Worm (Caenorhabditis elegans): ENCODE data around the gene kgb-2.
"Not testable (repeated sequence)": the region's sequence is repeated elsewhere in the genome, so short reads cannot be mapped to it uniquely, and the experiment has no call there.

kgb-2 gene

ce11 chrIV:3606285-3606834, at the start of gene kgb-2, which contains the start of gene Y37E11B.10:
kgb-2 (plus strand) TSS chrIV:3606784.
Y37E11B.10 (minus strand) TSS chrIV:3606466.
- TF ChIP-seq klf-2 (GFP tag; conservative IDR thresholded peaks at IDR 0.05) (no peak), med-1 (GFP tag; optimal IDR thresholded peaks at IDR 0.05; ENCODE audit: insufficient read depth) (no peak), ref-1 (GFP tag; conservative IDR thresholded peaks at IDR 0.05) (no peak), ztf-29 (GFP tag; IDR thresholded peaks at IDR 0.05) (no peak), flt-1 (GFP tag; IDR thresholded peaks at IDR 0.05) (no peak), T22C8.4 (GFP tag; IDR thresholded peaks at IDR 0.05) (no peak), ztf-23 (GFP tag; IDR thresholded peaks at IDR 0.05) (no peak), cog-1 (tag; optimal IDR thresholded peaks at IDR 0.05) (no peak), tab-1 (GFP tag; IDR thresholded peaks at IDR 0.05) (no peak)

- TF ChIP-seq ref-1 (GFP tag; conservative IDR thresholded peaks at IDR 0.05) (no peak), T22C8.4 (GFP tag; IDR thresholded peaks at IDR 0.05) (no peak), flt-1 (GFP tag; IDR thresholded peaks at IDR 0.05) (no peak)
These were observed 49.3 kb upstream of the kgb-2 start, which contains the start of gene osm-9 for ce11 chrIV:3557331-3557730. osm-9 (minus strand) TSS chrIV:3557431.

- TF ChIP-seq med-1 (GFP tag; optimal IDR thresholded peaks at IDR 0.05; ENCODE audit: insufficient read depth) (no peak), flt-1 (GFP tag; IDR thresholded peaks at IDR 0.05) (no peak), ref-1 (GFP tag; conservative IDR thresholded peaks at IDR 0.05) (no peak), ztf-29 (GFP tag; IDR thresholded peaks at IDR 0.05) (no peak), klf-2 (GFP tag; conservative IDR thresholded peaks at IDR 0.05) (no peak), T22C8.4 (GFP tag; IDR thresholded peaks at IDR 0.05) (no peak), tab-1 (GFP tag; IDR thresholded peaks at IDR 0.05) (no peak), ztf-23 (GFP tag; IDR thresholded peaks at IDR 0.05) (no peak), cog-1 (tag; optimal IDR thresholded peaks at IDR 0.05) (no peak)
These were observed 47.4 kb upstream of the kgb-2 start for ce11 chrIV:3559201-3559600.

DNA sequence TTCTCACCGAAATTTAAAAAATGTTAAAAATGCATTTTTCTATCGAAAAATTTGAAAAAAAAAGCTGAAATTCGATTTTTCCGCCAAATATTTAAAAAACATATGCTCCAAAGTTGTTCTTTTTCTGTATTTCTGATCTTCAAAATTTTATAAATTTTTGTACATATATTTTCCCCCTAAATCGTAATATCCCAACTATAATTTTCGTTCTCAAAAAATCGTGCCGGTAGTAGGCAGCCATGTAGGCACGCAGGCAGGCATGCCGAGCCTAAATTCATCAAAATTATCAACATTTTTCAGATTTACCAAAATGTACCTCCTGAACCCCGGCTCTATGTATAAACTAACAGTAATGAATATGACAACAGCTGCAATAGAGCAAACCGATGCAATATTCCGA, 41.7 kb upstream of the kgb-2 start, which contains the start of gene sre-5:
TSS of gene sre-5 (plus strand) at position 301 of the 400 bp plus-strand sequence.
- TF ChIP-seq T22C8.4 (GFP tag; IDR thresholded peaks at IDR 0.05), result no peak
- no peak for TF ChIP-seq ztf-23 (GFP tag; IDR thresholded peaks at IDR 0.05)
- no peak for TF ChIP-seq klf-2 (GFP tag; conservative IDR thresholded peaks at IDR 0.05)
- TF ChIP-seq cog-1 (tag; optimal IDR thresholded peaks at IDR 0.05), result no peak
- no peak for TF ChIP-seq ref-1 (GFP tag; conservative IDR thresholded peaks at IDR 0.05)
- TF ChIP-seq tab-1 (GFP tag; IDR thresholded peaks at IDR 0.05), result no peak
- no peak for TF ChIP-seq flt-1 (GFP tag; IDR thresholded peaks at IDR 0.05)
- no peak for TF ChIP-seq ztf-29 (GFP tag; IDR thresholded peaks at IDR 0.05)
- TF ChIP-seq med-1 (GFP tag; optimal IDR thresholded peaks at IDR 0.05; ENCODE audit: insufficient read depth), result no peak

DNA sequence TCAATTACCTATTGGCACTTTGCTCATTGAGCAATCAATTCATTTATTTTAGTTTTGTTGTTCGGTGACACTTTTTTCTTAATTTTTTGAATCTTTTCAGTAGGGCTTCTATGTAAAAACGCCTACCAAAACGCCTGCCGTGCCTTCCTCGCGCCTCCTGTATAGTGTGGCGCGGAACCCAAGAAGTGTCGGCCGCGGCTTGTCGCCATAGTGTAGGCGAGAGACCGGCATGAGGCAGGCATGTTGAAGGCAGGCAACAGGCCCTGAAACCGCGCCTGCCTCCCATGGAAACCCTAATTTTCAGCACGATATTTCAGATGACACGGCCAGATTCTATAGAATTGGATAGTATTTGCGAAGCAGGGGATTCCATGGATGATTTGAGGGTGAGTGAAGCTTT, 38.0 kb upstream of the kgb-2 start, which contains the start of gene otpl-1:
TSS of gene otpl-1 (plus strand) at position 372 of the 400 bp plus-strand sequence.
- TF ChIP-seq ref-1 (GFP tag; conservative IDR thresholded peaks at IDR 0.05), result no peak
- TF ChIP-seq ztf-29 (GFP tag; IDR thresholded peaks at IDR 0.05), result no peak

ce11 chrIV:3570612-3571011, 36.0 kb upstream of the kgb-2 start:
- TF ChIP-seq ref-1 (GFP tag; conservative IDR thresholded peaks at IDR 0.05) (no peak), ztf-29 (GFP tag; IDR thresholded peaks at IDR 0.05) (no peak), klf-2 (GFP tag; conservative IDR thresholded peaks at IDR 0.05) (no peak), flt-1 (GFP tag; IDR thresholded peaks at IDR 0.05) (no peak), cog-1 (tag; optimal IDR thresholded peaks at IDR 0.05) (no peak), med-1 (GFP tag; optimal IDR thresholded peaks at IDR 0.05; ENCODE audit: insufficient read depth) (no peak), T22C8.4 (GFP tag; IDR thresholded peaks at IDR 0.05) (no peak), tab-1 (GFP tag; IDR thresholded peaks at IDR 0.05) (no peak), ztf-23 (GFP tag; IDR thresholded peaks at IDR 0.05) (no peak)

ce11 chrIV:3578155-3578554, 28.4 kb upstream of the kgb-2 start, which contains the start of gene Y37E11B.2:
Y37E11B.2 (plus strand) TSS chrIV:3578455.
- TF ChIP-seq tab-1 (GFP tag; IDR thresholded peaks at IDR 0.05) (no peak), cog-1 (tag; optimal IDR thresholded peaks at IDR 0.05) (no peak), flt-1 (GFP tag; IDR thresholded peaks at IDR 0.05) (no peak), ref-1 (GFP tag; conservative IDR thresholded peaks at IDR 0.05) (no peak), med-1 (GFP tag; optimal IDR thresholded peaks at IDR 0.05; ENCODE audit: insufficient read depth) (no peak), ztf-23 (GFP tag; IDR thresholded peaks at IDR 0.05) (no peak), ztf-29 (GFP tag; IDR thresholded peaks at IDR 0.05) (no peak), T22C8.4 (GFP tag; IDR thresholded peaks at IDR 0.05) (no peak), klf-2 (GFP tag; conservative IDR thresholded peaks at IDR 0.05) (no peak)

DNA sequence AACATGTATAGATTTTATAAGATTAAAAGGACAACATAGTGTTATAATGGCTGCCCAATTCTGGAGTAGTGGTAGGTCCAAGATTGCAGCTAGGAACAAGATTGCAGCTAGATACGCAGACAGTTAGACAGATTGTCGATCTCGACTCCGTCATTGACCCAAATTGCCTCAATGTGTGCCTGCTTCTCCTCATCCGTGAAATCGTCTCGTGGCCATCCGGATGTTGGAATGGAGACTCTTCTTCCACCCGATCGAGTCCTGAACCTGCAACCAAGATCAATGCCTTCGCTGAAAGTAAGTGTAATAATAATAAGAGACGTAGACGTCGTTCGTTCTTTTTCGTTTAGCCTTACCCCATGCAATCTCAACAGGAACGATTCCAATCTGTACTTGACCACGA, 27.9 kb upstream of the kgb-2 start:
- TF ChIP-seq ztf-29 (GFP tag; IDR thresholded peaks at IDR 0.05) (no peak), ref-1 (GFP tag; conservative IDR thresholded peaks at IDR 0.05) (no peak), med-1 (GFP tag; optimal IDR thresholded peaks at IDR 0.05; ENCODE audit: insufficient read depth) (no peak), cog-1 (tag; optimal IDR thresholded peaks at IDR 0.05) (no peak), klf-2 (GFP tag; conservative IDR thresholded peaks at IDR 0.05) (no peak), flt-1 (GFP tag; IDR thresholded peaks at IDR 0.05) (no peak), ztf-23 (GFP tag; IDR thresholded peaks at IDR 0.05) (no peak), T22C8.4 (GFP tag; IDR thresholded peaks at IDR 0.05) (no peak), tab-1 (GFP tag; IDR thresholded peaks at IDR 0.05) (no peak)

ce11 chrIV:3579477-3579975, 27.1 kb upstream of the kgb-2 start, which contains the start of gene Y37E11B.1:
Y37E11B.1 (plus strand) TSS chrIV:3579621.
- no peak for TF ChIP-seq cog-1 (tag; optimal IDR thresholded peaks at IDR 0.05)
- TF ChIP-seq ref-1 (GFP tag; conservative IDR thresholded peaks at IDR 0.05), result no peak
- TF ChIP-seq klf-2 (GFP tag; conservative IDR thresholded peaks at IDR 0.05), result no peak
- TF ChIP-seq T22C8.4 (GFP tag; IDR thresholded peaks at IDR 0.05), result no peak
- no peak for TF ChIP-seq ztf-23 (GFP tag; IDR thresholded peaks at IDR 0.05)
- TF ChIP-seq flt-1 (GFP tag; IDR thresholded peaks at IDR 0.05), result no peak
- no peak for TF ChIP-seq med-1 (GFP tag; optimal IDR thresholded peaks at IDR 0.05; ENCODE audit: insufficient read depth)
- no peak for TF ChIP-seq ztf-29 (GFP tag; IDR thresholded peaks at IDR 0.05)
- no peak for TF ChIP-seq tab-1 (GFP tag; IDR thresholded peaks at IDR 0.05)

DNA sequence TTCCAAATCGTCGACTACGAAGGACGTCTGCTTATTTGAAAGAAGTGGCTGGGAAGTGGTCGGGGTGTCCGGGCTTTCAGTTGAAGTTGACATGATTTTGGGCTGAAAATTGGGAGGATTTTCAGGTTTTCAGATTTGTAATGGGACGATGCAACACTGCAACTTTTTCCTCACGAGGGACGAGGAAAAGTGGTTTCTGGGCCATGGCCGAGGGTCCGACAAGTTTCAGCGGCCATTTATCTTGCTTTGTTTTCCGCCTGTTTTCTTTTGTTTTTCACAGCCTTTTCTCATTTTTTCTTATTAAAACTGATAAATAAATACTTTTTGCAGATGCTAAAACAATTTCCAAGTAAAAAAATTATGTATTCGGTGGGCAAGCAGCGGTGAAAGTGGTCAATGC, 23.8 kb upstream of the kgb-2 start, which contains the start of gene blos-7:
TSS of gene blos-7 (minus strand) at position 101 of the 400 bp plus-strand sequence.
- TF ChIP-seq ztf-29 (GFP tag; IDR thresholded peaks at IDR 0.05); klf-2 (GFP tag; conservative IDR thresholded peaks at IDR 0.05); flt-1 (GFP tag; IDR thresholded peaks at IDR 0.05): not testable (repeated sequence)
